Fruit fly (Drosophila melanogaster): ENCODE results near the gene PIG-P.

DNA sequence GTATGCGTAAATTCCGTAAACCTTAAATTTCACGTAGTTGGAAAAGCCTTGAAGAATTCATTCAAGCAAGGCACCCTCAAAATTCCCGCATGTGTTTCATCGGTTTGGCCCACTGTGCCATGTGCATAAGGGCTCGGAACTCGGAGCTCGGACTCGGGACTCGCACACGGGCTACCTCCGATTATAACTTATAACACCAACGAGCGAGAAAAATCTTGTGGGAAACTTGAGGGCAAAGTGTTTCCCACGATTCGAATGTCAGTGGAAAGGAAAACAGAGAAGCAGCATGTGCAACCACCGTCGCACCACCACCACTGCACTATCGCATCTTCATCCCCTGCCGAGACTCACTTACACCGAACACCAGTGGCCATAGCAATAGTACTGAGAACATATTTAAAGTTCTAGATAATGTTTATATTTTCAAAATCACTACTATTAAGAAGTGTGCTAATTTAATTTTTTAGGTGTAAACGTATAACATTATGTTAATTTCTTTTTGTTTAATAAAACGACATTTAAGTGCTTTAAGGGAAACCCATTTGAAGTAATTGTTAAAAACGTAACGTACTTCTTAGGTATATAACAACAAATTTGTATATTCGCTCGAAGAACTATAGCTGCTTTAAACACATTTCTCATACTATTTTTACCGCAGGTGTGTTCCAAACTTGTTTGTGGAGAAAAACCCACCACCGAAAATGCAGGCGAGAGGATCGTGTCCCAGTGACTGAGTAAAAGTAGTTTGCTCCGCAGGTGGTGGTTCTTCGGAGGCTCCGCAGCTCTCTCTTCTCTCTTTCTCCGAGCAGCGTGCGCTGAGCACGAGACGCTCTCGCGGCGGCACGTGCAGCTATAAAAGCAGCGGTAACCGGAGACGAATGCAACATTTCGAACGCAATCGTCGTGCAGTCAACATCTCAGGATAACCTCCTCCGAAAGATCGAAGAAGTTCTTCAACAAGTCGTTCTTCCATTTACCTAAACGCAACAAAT, 21.6 kb downstream of the PIG-P start:
- TF ChIP-seq lz (GFP tag; optimal IDR thresholded peaks at IDR 0.05): peak; percentile 91
- peak; percentile 60 to 85 for TF ChIP-seq salr (GFP tag; optimal IDR thresholded peaks at IDR 0.05)
- TF ChIP-seq vri (GFP tag; optimal IDR thresholded peaks at IDR 0.05): peak; percentile 84
- peak; percentile 76 for TF ChIP-seq CG1621 (tag; optimal IDR thresholded peaks at IDR 0.05)
- peak; percentile 91 for TF ChIP-seq dsx (GFP tag; optimal IDR thresholded peaks at IDR 0.05; ENCODE audit: poor library complexity, severe bottlenecking)
- TF ChIP-seq Eip75B (GFP tag; optimal IDR thresholded peaks at IDR 0.05): peak; percentile 92
- peak; percentile 91 for TF ChIP-seq achi (GFP tag; optimal IDR thresholded peaks at IDR 0.05)
- TF ChIP-seq Hr38 (GFP tag; optimal IDR thresholded peaks at IDR 0.05): no peak
